Worm (Caenorhabditis elegans) whole organism, L2 larva: Measurements from ENCODE around the gene pes-23.

Experiments used
- C34F6.9 ChIP-seq: fragments of 150-350 bp; optimal IDR thresholded peaks from 2 replicates; lab custom pipeline; 2014; ENCODE audit warnings: missing biosample characterization, missing genetic modification characterization
- lin-11 ChIP-seq: fragments of 150-350 bp; sonication (generic microtip); optimal IDR thresholded peaks from 2 replicates; lab custom pipeline; 2014; ENCODE audit warnings: missing biosample characterization, missing genetic modification characterization, inconsistent platforms, mixed read lengths
- skn-1 ChIP-seq: sonication (generic microtip); optimal IDR thresholded peaks from 2 replicates; lab custom pipeline; 2017; ENCODE audit warnings: missing biosample characterization, missing genetic modification characterization

DNA sequence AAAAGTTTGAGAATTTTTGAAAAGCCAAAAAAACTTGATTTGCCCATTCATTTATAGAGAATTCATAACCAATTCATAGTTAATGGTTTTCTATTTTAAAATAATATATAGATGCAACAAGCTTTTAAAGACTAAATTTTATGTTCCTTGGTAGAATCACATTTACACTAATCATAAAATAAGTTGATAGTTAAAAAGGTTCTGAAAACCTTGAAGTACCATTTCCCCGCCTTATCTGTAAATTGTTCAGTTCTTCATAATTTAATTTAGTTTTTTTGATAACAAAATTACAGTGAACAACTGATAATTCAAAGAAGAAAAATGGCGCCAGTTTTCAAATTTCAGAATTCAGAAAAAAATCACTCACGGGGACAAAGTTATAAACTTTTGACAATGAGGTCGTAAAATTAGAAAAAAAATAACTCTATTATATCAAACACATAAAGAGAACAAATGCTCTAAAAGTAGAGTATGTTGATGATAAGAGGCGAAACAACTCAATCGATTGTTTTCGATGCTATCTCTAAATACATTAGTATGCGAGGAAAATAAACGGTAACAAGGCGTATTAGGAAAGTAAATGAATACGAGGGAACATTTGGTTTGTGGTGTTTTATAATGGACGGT lies 15.8 kb upstream of the pes-23 start, which contains the start of gene F41C6.7:
- TF ChIP-seq skn-1 (tag; lab: Kevin White, UChicago) (no peak), C34F6.9 (tag; lab: Kevin White, UChicago) (no peak), lin-11 (tag; lab: Kevin White, UChicago) (no peak)
